Worm (Caenorhabditis elegans): ENCODE data around the gene chl-1.
A peak's percentile ranks its signal among the peaks of the same experiment; 100 is the strongest.

The chl-1 gene

ce11 chrIII:10407198-10407663 is 2.2 kb upstream of the chl-1 start, which contains the start of gene hat-1 (continued):
- TF ChIP-seq alr-1 (tag; optimal IDR thresholded peaks at IDR 0.05) (no peak), ztf-11 (tag; optimal IDR thresholded peaks at IDR 0.05) (no peak), nhr-23 (tag; optimal IDR thresholded peaks at IDR 0.05) (no peak), mab-5 (tag; optimal IDR thresholded peaks at IDR 0.05) (peak; percentile 93), blmp-1 (tag; optimal IDR thresholded peaks at IDR 0.05; ENCODE audit: insufficient read depth) (peak; percentile 81), ama-1 (optimal IDR thresholded peaks at IDR 0.05) (no peak), C34F6.9 (tag; optimal IDR thresholded peaks at IDR 0.05) (peak; percentile 97), zag-1 (tag; optimal IDR thresholded peaks at IDR 0.05) (peak; percentile 72), gmeb-1 (tag; optimal IDR thresholded peaks at IDR 0.05) (peak; percentile 95), ceh-16 (tag; optimal IDR thresholded peaks at IDR 0.05) (peak; percentile 84), snpc-4 (tag; optimal IDR thresholded peaks at IDR 0.05) (peak; percentile 77), elt-1 (tag; optimal IDR thresholded peaks at IDR 0.05) (no peak), nhr-237 (tag; optimal IDR thresholded peaks at IDR 0.05) (peak; percentile 53), lin-13 (GFP tag; optimal IDR thresholded peaks at IDR 0.05) (peak; percentile 95), sma-3 (GFP tag; optimal IDR thresholded peaks at IDR 0.05) (peak; percentile 98), unc-62 (GFP tag; optimal IDR thresholded peaks at IDR 0.05) (peak; percentile 80)

- TF ChIP-seq unc-39 (tag; optimal IDR thresholded peaks at IDR 0.05) (no peak), ztf-4 (tag; optimal IDR thresholded peaks at IDR 0.05) (no peak), zag-1 (tag; optimal IDR thresholded peaks at IDR 0.05) (peak; percentile 71), nhr-129 (tag; optimal IDR thresholded peaks at IDR 0.05) (peak; percentile 47), blmp-1 (tag; optimal IDR thresholded peaks at IDR 0.05; ENCODE audit: insufficient read depth) (no peak), crh-2 (tag; optimal IDR thresholded peaks at IDR 0.05) (peak; percentile 26), skn-1 (tag; optimal IDR thresholded peaks at IDR 0.05) (no peak), lin-11 (tag; optimal IDR thresholded peaks at IDR 0.05) (peak; percentile 25), gmeb-1 (tag; optimal IDR thresholded peaks at IDR 0.05) (no peak), unc-55 (GFP tag; optimal IDR thresholded peaks at IDR 0.05) (peak; percentile 39), C34F6.9 (tag; optimal IDR thresholded peaks at IDR 0.05) (peak; percentile 45), nhr-6 (tag; optimal IDR thresholded peaks at IDR 0.05) (no peak), ztf-11 (tag; optimal IDR thresholded peaks at IDR 0.05) (no peak), peb-1 (tag; optimal IDR thresholded peaks at IDR 0.05) (no peak), lsy-2 (tag; optimal IDR thresholded peaks at IDR 0.05) (peak in 1 of 2 experiments; percentile 53)
These were observed 6.1 kb downstream of the chl-1 start for ce11 chrIII:10398919-10399318.

- TF ChIP-seq zag-1 (tag; optimal IDR thresholded peaks at IDR 0.05) (no peak), unc-55 (GFP tag; optimal IDR thresholded peaks at IDR 0.05) (no peak), mbf-1 (tag; optimal IDR thresholded peaks at IDR 0.05) (no peak), lin-13 (GFP tag; optimal IDR thresholded peaks at IDR 0.05) (no peak), Y55F3AM.14 (GFP tag; optimal IDR thresholded peaks at IDR 0.05) (no peak), fos-1 (tag; optimal IDR thresholded peaks at IDR 0.05) (no peak), gmeb-1 (tag; optimal IDR thresholded peaks at IDR 0.05) (no peak), mdl-1 (tag; optimal IDR thresholded peaks at IDR 0.05) (no peak), nhr-12 (tag; optimal IDR thresholded peaks at IDR 0.05) (no peak), ztf-11 (tag; optimal IDR thresholded peaks at IDR 0.05) (no peak), nhr-11 (tag; optimal IDR thresholded peaks at IDR 0.05) (no peak), alr-1 (tag; optimal IDR thresholded peaks at IDR 0.05) (no peak), aly-2 (tag; optimal IDR thresholded peaks at IDR 0.05) (no peak), egl-27 (tag; optimal IDR thresholded peaks at IDR 0.05) (no peak), elt-1 (tag; optimal IDR thresholded peaks at IDR 0.05) (no peak), nhr-10 (tag; optimal IDR thresholded peaks at IDR 0.05) (no peak), crh-2 (tag; optimal IDR thresholded peaks at IDR 0.05) (no peak)
These were observed 8.0 kb downstream of the chl-1 start for ce11 chrIII:10396891-10397502.

- TF ChIP-seq egl-27 (tag; optimal IDR thresholded peaks at IDR 0.05) (no peak), ZK546.5 (tag; optimal IDR thresholded peaks at IDR 0.05) (no peak), peb-1 (tag; optimal IDR thresholded peaks at IDR 0.05) (no peak), alr-1 (tag; optimal IDR thresholded peaks at IDR 0.05) (no peak), nhr-237 (tag; optimal IDR thresholded peaks at IDR 0.05) (no peak)
These were observed 9.1 kb downstream of the chl-1 start, which contains the start of gene M03C11.1 for ce11 chrIII:10395990-10396389. TSS of gene M03C11.1 (minus strand) at chrIII:10396090.
